Worm (Caenorhabditis elegans): ENCODE results near the gene rpl-10.
A peak's percentile ranks its signal among the peaks of the same experiment; 100 is the strongest.

ce11 chrII:8131413-8131966 lies 12.2 kb upstream of the rpl-10 start:
- TF ChIP-seq cog-1 (tag; optimal IDR thresholded peaks at IDR 0.05) (no peak), ztf-29 (GFP tag; IDR thresholded peaks at IDR 0.05) (no peak), ztf-23 (GFP tag; IDR thresholded peaks at IDR 0.05) (no peak), klf-2 (GFP tag; conservative IDR thresholded peaks at IDR 0.05) (no peak), flt-1 (GFP tag; IDR thresholded peaks at IDR 0.05) (0 out of 2 replicates have a peak, but pooled peaks have one; percentile 5), med-1 (GFP tag; optimal IDR thresholded peaks at IDR 0.05; ENCODE audit: insufficient read depth) (no peak), tab-1 (GFP tag; IDR thresholded peaks at IDR 0.05) (0 out of 2 replicates have a peak, but pooled peaks have one; percentile 25), ref-1 (GFP tag; conservative IDR thresholded peaks at IDR 0.05) (no peak)
